Worm (Caenorhabditis elegans) whole organism, L1 larva: Measurements from ENCODE around the gene cpna-2.

ENCODE experiments used
- C04F5.9 ChIP-seq: sonication (generic microtip); optimal IDR thresholded peaks from 2 replicates; lab custom pipeline; 2016; ENCODE audit warnings: missing genetic modification characterization, missing compliant biosample characterization
- C16A3.4 ChIP-seq: fragments of 150-350 bp; optimal IDR thresholded peaks from 2 replicates; lab custom pipeline; 2014; ENCODE audit warnings: missing biosample characterization, missing genetic modification characterization
- F16B12.6 ChIP-seq: fragments of 150-350 bp; optimal IDR thresholded peaks from 2 replicates; lab custom pipeline; 2014; ENCODE audit warnings: missing biosample characterization, missing genetic modification characterization
- Y116A8C.19 ChIP-seq: sonication (generic microtip); optimal IDR thresholded peaks from 2 replicates; lab custom pipeline; 2016; ENCODE audit warnings: missing compliant biosample characterization, missing genetic modification characterization, borderline replicate concordance
- aly-2 ChIP-seq: fragments of 150-350 bp; optimal IDR thresholded peaks from 2 replicates; lab custom pipeline; 2014; ENCODE audit warnings: missing biosample characterization, missing genetic modification characterization
- ama-1 ChIP-seq: fragments of 150-350 bp; optimal IDR thresholded peaks from 2 replicates; lab custom pipeline; 2014
- blmp-1 ChIP-seq: fragments of 150-350 bp; optimal IDR thresholded peaks from 2 replicates; lab custom pipeline; 2014; ENCODE audit warnings: missing biosample characterization, missing genetic modification characterization
- ceh-8 ChIP-seq: fragments of 200-800 bp; sonication (Bioruptor generic); optimal IDR thresholded peaks from 2 replicates; lab custom pipeline; 2018; ENCODE audit warnings: mild to moderate bottlenecking, missing genetic modification characterization, moderate library complexity, missing compliant biosample characterization
- ceh-82 ChIP-seq, 3 experiments: fragments of 150-350 bp in 1 of 3; sonication (generic microtip) in 2 of 3; optimal IDR thresholded peaks; 2 replicates each; lab custom pipeline; 2014 to 2017; ENCODE audit warnings: missing biosample characterization in 3 of 3, missing genetic modification characterization in 3 of 3
- ceh-88 ChIP-seq: fragments of 200-800 bp; sonication (Bioruptor generic); IDR thresholded peaks from 2 replicates; pipeline ENCODE4 v1.3.6; 2022; ENCODE audit warnings: missing genetic modification characterization, missing compliant biosample characterization
- dpl-1 ChIP-seq, 3 experiments: fragments of 150-350 bp in 2 of 3; sonication (generic microtip) in 1 of 3; optimal IDR thresholded peaks; 2 replicates each; lab custom pipeline; 2014 to 2017; ENCODE audit warnings: missing biosample characterization in 3 of 3, missing genetic modification characterization in 3 of 3, missing genetic modification reagents in 3 of 3
- efl-1 ChIP-seq, 4 experiments: fragments of 150-350 bp; optimal IDR thresholded peaks in 3 of 4; peaks in 1 of 4; 1 replicate in 1 of 4; 2 replicates in 3 of 4; lab custom pipeline; 2014; ENCODE audit warnings: missing biosample characterization in 2 of 4, missing genetic modification characterization in 2 of 4, missing genetic modification reagents in 2 of 4
- elt-2 ChIP-seq: sonication (generic microtip); optimal IDR thresholded peaks from 2 replicates; lab custom pipeline; 2016; ENCODE audit warnings: missing genetic modification characterization, mild to moderate bottlenecking, inconsistent platforms, missing compliant biosample characterization, missing genetic modification reagents
- elt-3 ChIP-seq, 6 experiments: fragments of 150-350 bp in 1 of 6; sonication (generic microtip); optimal IDR thresholded peaks; 2 replicates each; lab custom pipeline; 2017 to 2018; ENCODE audit warnings: missing biosample characterization in 6 of 6, missing genetic modification characterization in 6 of 6, inconsistent platforms in 1 of 6
- fkh-4 ChIP-seq: sonication (generic microtip); optimal IDR thresholded peaks from 2 replicates; lab custom pipeline; 2016; ENCODE audit warnings: missing compliant biosample characterization, missing genetic modification characterization, borderline replicate concordance
- fos-1 ChIP-seq: fragments of 150-350 bp; optimal IDR thresholded peaks from 2 replicates; lab custom pipeline; 2014; ENCODE audit warnings: missing biosample characterization, missing genetic modification characterization
- grh-1 ChIP-seq: fragments of 200-800 bp; sonication (Bioruptor generic); IDR thresholded peaks from 2 replicates; pipeline ENCODE4 v1.3.6; 2022; ENCODE audit warnings: missing genetic modification reagents, missing genetic modification characterization, missing compliant biosample characterization
- hpl-2 ChIP-seq: fragments of 150-350 bp; optimal IDR thresholded peaks from 2 replicates; lab custom pipeline; 2014; ENCODE audit warnings: missing biosample characterization, missing genetic modification reagents, missing genetic modification characterization
- lin-14 ChIP-seq: fragments of 200-800 bp; sonication (Bioruptor generic); optimal IDR thresholded peaks from 2 replicates; lab custom pipeline; 2018; ENCODE audit warnings: mild to moderate bottlenecking, missing genetic modification characterization, moderate library complexity, missing compliant biosample characterization
- lin-15B ChIP-seq: fragments of 150-350 bp; sonication (generic microtip); optimal IDR thresholded peaks from 3 replicates; lab custom pipeline; 2014; ENCODE audit warnings: missing biosample characterization, missing genetic modification characterization
- lin-35 ChIP-seq, 2 experiments: fragments of 150-350 bp; optimal IDR thresholded peaks; 2 replicates each; lab custom pipeline; 2014; ENCODE audit warnings: missing biosample characterization in 2 of 2, missing genetic modification characterization in 2 of 2, missing genetic modification reagents in 2 of 2
- lin-39 ChIP-seq: fragments of 150-350 bp; optimal IDR thresholded peaks from 2 replicates; lab custom pipeline; 2014; ENCODE audit warnings: missing biosample characterization, missing genetic modification reagents, missing genetic modification characterization
- lsy-2 ChIP-seq, 2 experiments: fragments of 150-350 bp; optimal IDR thresholded peaks; 2 replicates each; lab custom pipeline; 2014; ENCODE audit warnings: missing biosample characterization in 2 of 2, missing genetic modification characterization in 2 of 2
- mef-2 ChIP-seq: fragments of 150-350 bp; optimal IDR thresholded peaks from 2 replicates; lab custom pipeline; 2014; ENCODE audit warnings: missing biosample characterization, missing genetic modification characterization
- mep-1 ChIP-seq: fragments of 150-350 bp; optimal IDR thresholded peaks from 2 replicates; lab custom pipeline; 2014; ENCODE audit warnings: missing biosample characterization, missing genetic modification characterization
- nhr-11 ChIP-seq: fragments of 150-350 bp; optimal IDR thresholded peaks from 2 replicates; lab custom pipeline; 2014; ENCODE audit warnings: missing biosample characterization, missing genetic modification characterization
- nhr-20 ChIP-seq: sonication (generic microtip); optimal IDR thresholded peaks from 2 replicates; lab custom pipeline; 2016; ENCODE audit warnings: mild to moderate bottlenecking, missing genetic modification characterization, missing compliant biosample characterization
- nhr-76 ChIP-seq: sonication (generic microtip); optimal IDR thresholded peaks from 2 replicates; lab custom pipeline; 2017; ENCODE audit warnings: missing biosample characterization, missing genetic modification characterization
- nhr-90 ChIP-seq: sonication (generic microtip); optimal IDR thresholded peaks from 2 replicates; lab custom pipeline; 2016; ENCODE audit warnings: mild to moderate bottlenecking, missing genetic modification characterization, missing compliant biosample characterization; ENCODE audit not compliant: poor library complexity
- pax-3 ChIP-seq: fragments of 200-800 bp; sonication (Bioruptor generic); optimal IDR thresholded peaks from 2 replicates; lab custom pipeline; 2018; ENCODE audit warnings: mild to moderate bottlenecking, missing genetic modification characterization, moderate library complexity, missing compliant biosample characterization
- pqm-1 ChIP-seq: sonication (generic microtip); optimal IDR thresholded peaks from 3 replicates; lab custom pipeline; 2017; ENCODE audit warnings: missing biosample characterization, missing genetic modification characterization
- skn-1 ChIP-seq: fragments of 150-350 bp; optimal IDR thresholded peaks from 2 replicates; lab custom pipeline; 2014; ENCODE audit warnings: missing biosample characterization, missing genetic modification characterization
- snu-23 ChIP-seq: sonication (generic microtip); optimal IDR thresholded peaks from 2 replicates; lab custom pipeline; 2016; ENCODE audit warnings: missing genetic modification characterization, missing compliant biosample characterization
- sup-37 ChIP-seq: fragments of 200-800 bp; sonication (Bioruptor generic); optimal IDR thresholded peaks from 2 replicates; lab custom pipeline; 2018; ENCODE audit warnings: mild to moderate bottlenecking, missing genetic modification characterization, missing compliant biosample characterization
- swsn-7 ChIP-seq: sonication (generic microtip); optimal IDR thresholded peaks from 2 replicates; lab custom pipeline; 2016; ENCODE audit warnings: missing genetic modification characterization, missing compliant biosample characterization
- tlp-1 ChIP-seq: fragments of 150-350 bp; optimal IDR thresholded peaks from 2 replicates; lab custom pipeline; 2014; ENCODE audit warnings: missing biosample characterization, missing genetic modification characterization
- unc-130 ChIP-seq: fragments of 150-350 bp; optimal IDR thresholded peaks from 2 replicates; lab custom pipeline; 2017; ENCODE audit warnings: missing biosample characterization, missing genetic modification characterization, inconsistent platforms
- unc-30 ChIP-seq: sonication (generic microtip); optimal IDR thresholded peaks from 2 replicates; lab custom pipeline; 2017; ENCODE audit warnings: missing biosample characterization, missing genetic modification characterization
- zag-1 ChIP-seq: fragments of 150-350 bp; optimal IDR thresholded peaks from 2 replicates; lab custom pipeline; 2014; ENCODE audit warnings: missing biosample characterization, missing genetic modification characterization

The cpna-2 gene

ce11 chrII:7694745-7695144 lies 30.0 kb upstream of the cpna-2 start:
- no peak for TF ChIP-seq hpl-2 (GFP tag; lab: Kevin White, UChicago)
- no peak for TF ChIP-seq pax-3 (tag; lab: Kevin White, UChicago)
- TF ChIP-seq elt-2 (tag; lab: Kevin White, UChicago) = peak; percentile 56
- TF ChIP-seq, all 84 proteins: peak for 1

ce11 chrII:7695636-7696035 lies 29.1 kb upstream of the cpna-2 start:
- TF ChIP-seq nhr-90 (tag; lab: Kevin White, UChicago) (peak; percentile 20), snu-23 (GFP tag; lab: Kevin White, UChicago) (no peak), lin-14 (GFP tag; lab: Kevin White, UChicago) (peak; percentile 33), lin-15B (no peak), grh-1 (no peak), elt-2 (tag; lab: Kevin White, UChicago) (peak; percentile 95), nhr-20 (tag; lab: Kevin White, UChicago) (peak; percentile 24), tlp-1 (tag; lab: Kevin White, UChicago) (peak; percentile 36), lin-35 (GFP tag; optimal IDR thresholded peaks at IDR 0.05; lab: Kevin White, UChicago) (peak in 1 of 2 experiments; percentile 24)

ce11 chrII:7697156-7697555 lies 27.5 kb upstream of the cpna-2 start:
- no peak for TF ChIP-seq tlp-1 (tag; lab: Kevin White, UChicago)
- no peak for TF ChIP-seq ama-1 (lab: Kevin White, UChicago)
- TF ChIP-seq Y116A8C.19 (tag; lab: Kevin White, UChicago) = no peak
- TF ChIP-seq efl-1 (optimal IDR thresholded peaks at IDR 0.05; lab: Kevin White, UChicago) = no peak
- no peak for TF ChIP-seq efl-1 (GFP tag; optimal IDR thresholded peaks at IDR 0.05 in 1 of 2; lab: Kevin White, UChicago)
- no peak for TF ChIP-seq ceh-82 (tag; optimal IDR thresholded peaks at IDR 0.05; lab: Kevin White, UChicago)
- no peak for TF ChIP-seq C04F5.9
- TF ChIP-seq ceh-8 (GFP tag; lab: Kevin White, UChicago) = no peak
- no peak for TF ChIP-seq blmp-1
- no peak for TF ChIP-seq dpl-1 (GFP tag; optimal IDR thresholded peaks at IDR 0.05; lab: Kevin White, UChicago)
- TF ChIP-seq nhr-11 = no peak
- TF ChIP-seq sup-37 = no peak
- no peak for TF ChIP-seq fkh-4 (tag; lab: Kevin White, UChicago)
- no peak for TF ChIP-seq unc-30 (tag; lab: Kevin White, UChicago)
- no peak for TF ChIP-seq hpl-2 (GFP tag; lab: Kevin White, UChicago)
- TF ChIP-seq skn-1 (tag; lab: Kevin White, UChicago) = no peak
- TF ChIP-seq aly-2 (tag; lab: Kevin White, UChicago) = no peak
- no peak for TF ChIP-seq ceh-88 (GFP tag; lab: Robert Waterston, UW)
- no peak for TF ChIP-seq swsn-7 (tag; lab: Kevin White, UChicago)

- TF ChIP-seq lsy-2 (tag; optimal IDR thresholded peaks at IDR 0.05; lab: Kevin White, UChicago) (no peak), mef-2 (no peak), fos-1 (tag; lab: Kevin White, UChicago) (no peak), nhr-76 (tag; lab: Kevin White, UChicago) (no peak)
These were observed 26.3 kb upstream of the cpna-2 start, which contains the start of gene B0495.5 for ce11 chrII:7698406-7698805. Gene B0495.5 (minus strand): TSS chrII:7698506.

- TF ChIP-seq efl-1 (optimal IDR thresholded peaks at IDR 0.05; lab: Kevin White, UChicago) (peak; percentile 5 to 37), efl-1 (GFP tag; optimal IDR thresholded peaks at IDR 0.05 in 1 of 2; lab: Kevin White, UChicago) (peak in 1 of 2 experiments; percentile 38), lin-39 (tag; lab: Kevin White, UChicago) (no peak), C16A3.4 (peak; percentile 45), snu-23 (GFP tag; lab: Kevin White, UChicago) (peak; percentile 14), ceh-8 (GFP tag; lab: Kevin White, UChicago) (no peak), elt-3 (tag; optimal IDR thresholded peaks at IDR 0.05; lab: Kevin White, UChicago) (peak in 1 of 6 experiments; percentile 15), skn-1 (tag; lab: Kevin White, UChicago) (peak; percentile 40), zag-1 (tag; lab: Kevin White, UChicago) (no peak), dpl-1 (GFP tag; optimal IDR thresholded peaks at IDR 0.05; lab: Kevin White, UChicago) (peak; percentile 18 to 51 (median 30)), elt-2 (tag; lab: Kevin White, UChicago) (no peak), ceh-82 (tag; optimal IDR thresholded peaks at IDR 0.05; lab: Kevin White, UChicago) (peak in 1 of 3 experiments; percentile 1), pqm-1 (tag; lab: Kevin White, UChicago) (no peak), lin-35 (GFP tag; optimal IDR thresholded peaks at IDR 0.05; lab: Kevin White, UChicago) (peak; percentile 33 to 50), mep-1 (peak; percentile 53), F16B12.6 (tag; lab: Kevin White, UChicago) (peak; percentile 78), lsy-2 (tag; optimal IDR thresholded peaks at IDR 0.05; lab: Kevin White, UChicago) (peak; percentile 88 to 98), unc-130 (peak; percentile 66), blmp-1 (peak; percentile 34)
These were observed 25.7 kb upstream of the cpna-2 start, which contains the start of the genes moa-2 and cdk-11.1 for ce11 chrII:7699009-7699408. Gene moa-2 (minus strand): TSS chrII:7699033. Gene cdk-11.1 (plus strand): TSS chrII:7699235.
